Worm (Caenorhabditis elegans) whole organism, L3 larva: ENCODE data around the gene W02D7.4.
A peak's percentile ranks its signal among the peaks of the same experiment; 100 is the strongest.

Source experiments
- R02D3.7 ChIP-seq: fragments of 150-350 bp; optimal IDR thresholded peaks from 2 replicates; lab custom pipeline; 2014; ENCODE audit warnings: missing biosample characterization, missing genetic modification characterization
- ama-1 ChIP-seq: fragments of 150-350 bp; optimal IDR thresholded peaks from 2 replicates; lab custom pipeline; 2018
- ceh-28 ChIP-seq: fragments of 150-350 bp; optimal IDR thresholded peaks from 2 replicates; lab custom pipeline; 2014; ENCODE audit warnings: missing biosample characterization, missing genetic modification reagents, missing genetic modification characterization
- ceh-82 ChIP-seq: fragments of 150-350 bp; optimal IDR thresholded peaks from 2 replicates; lab custom pipeline; 2014; ENCODE audit warnings: missing biosample characterization, missing genetic modification characterization
- egl-27 ChIP-seq: sonication (generic microtip); optimal IDR thresholded peaks from 4 replicates; lab custom pipeline; 2017; ENCODE audit warnings: missing biosample characterization, missing genetic modification reagents, missing genetic modification characterization
- egl-5 ChIP-seq: fragments of 150-350 bp; optimal IDR thresholded peaks from 2 replicates; lab custom pipeline; 2017; ENCODE audit warnings: missing biosample characterization, missing genetic modification reagents, missing genetic modification characterization, inconsistent platforms
- elt-1 ChIP-seq: fragments of 150-350 bp; optimal IDR thresholded peaks from 2 replicates; lab custom pipeline; 2014; ENCODE audit warnings: missing biosample characterization, missing genetic modification characterization
- elt-2 ChIP-seq: sonication (generic microtip); optimal IDR thresholded peaks from 2 replicates; lab custom pipeline; 2016; ENCODE audit warnings: missing genetic modification reagents, mild to moderate bottlenecking, missing genetic modification characterization, missing compliant biosample characterization
- elt-3 ChIP-seq, 3 experiments: fragments of 150-350 bp in 1 of 3; sonication (generic microtip) in 2 of 3; optimal IDR thresholded peaks; 2 replicates in 2 of 3; 4 replicates in 1 of 3; lab custom pipeline; 2014 to 2017; ENCODE audit warnings: missing biosample characterization in 3 of 3, missing genetic modification characterization in 3 of 3
- eor-1 ChIP-seq, 2 experiments: fragments of 150-350 bp; optimal IDR thresholded peaks; 2 replicates each; lab custom pipeline; 2014 to 2018; ENCODE audit warnings: missing biosample characterization in 2 of 2, missing genetic modification characterization in 2 of 2
- fkh-10 ChIP-seq: sonication (generic microtip); optimal IDR thresholded peaks from 2 replicates; lab custom pipeline; 2017; ENCODE audit warnings: missing biosample characterization, missing genetic modification reagents, missing genetic modification characterization
- fos-1 ChIP-seq: fragments of 150-350 bp; optimal IDR thresholded peaks from 2 replicates; lab custom pipeline; 2014; ENCODE audit warnings: missing biosample characterization, missing genetic modification characterization
- jun-1 ChIP-seq: fragments of 150-350 bp; optimal IDR thresholded peaks from 2 replicates; lab custom pipeline; 2014; ENCODE audit warnings: missing biosample characterization, missing genetic modification reagents, missing genetic modification characterization
- lin-15B ChIP-seq: fragments of 150-350 bp; optimal IDR thresholded peaks from 2 replicates; lab custom pipeline; 2014; ENCODE audit warnings: missing biosample characterization, missing genetic modification characterization
- lin-39 ChIP-seq: fragments of 150-350 bp; optimal IDR thresholded peaks from 2 replicates; lab custom pipeline; 2018; ENCODE audit warnings: missing biosample characterization, missing genetic modification reagents, missing genetic modification characterization
- mml-1 ChIP-seq: fragments of 150-350 bp; sonication (generic microtip); optimal IDR thresholded peaks from 3 replicates; lab custom pipeline; 2014; ENCODE audit warnings: missing biosample characterization, missing genetic modification characterization
- nfya-1 ChIP-seq: sonication (generic microtip); optimal IDR thresholded peaks from 2 replicates; lab custom pipeline; 2017; ENCODE audit warnings: missing genetic modification characterization, mild to moderate bottlenecking, missing compliant biosample characterization, antibody characterized with exemption, moderate library complexity; ENCODE audit not compliant: insufficient read depth
- nhr-11 ChIP-seq: fragments of 150-350 bp; optimal IDR thresholded peaks from 2 replicates; lab custom pipeline; 2014; ENCODE audit warnings: missing biosample characterization, missing genetic modification characterization
- nhr-12 ChIP-seq: fragments of 150-350 bp; optimal IDR thresholded peaks from 2 replicates; lab custom pipeline; 2014; ENCODE audit warnings: missing biosample characterization, missing genetic modification characterization
- nhr-23 ChIP-seq: fragments of 150-350 bp; optimal IDR thresholded peaks from 2 replicates; lab custom pipeline; 2014; ENCODE audit warnings: missing biosample characterization, missing genetic modification reagents, missing genetic modification characterization
- nhr-237 ChIP-seq: fragments of 150-350 bp; optimal IDR thresholded peaks from 2 replicates; lab custom pipeline; 2014; ENCODE audit warnings: missing biosample characterization, missing genetic modification characterization
- nhr-25 ChIP-seq: sonication (generic microtip); optimal IDR thresholded peaks from 2 replicates; lab custom pipeline; 2017; ENCODE audit warnings: missing biosample characterization, missing genetic modification characterization
- nhr-67 ChIP-seq: fragments of 150-350 bp; optimal IDR thresholded peaks from 2 replicates; lab custom pipeline; 2014; ENCODE audit warnings: missing biosample characterization, missing genetic modification characterization
- nhr-76 ChIP-seq: fragments of 150-350 bp; sonication (generic microtip); optimal IDR thresholded peaks from 5 replicates; lab custom pipeline; 2014; ENCODE audit warnings: missing biosample characterization, missing genetic modification characterization
- nhr-77 ChIP-seq: fragments of 150-350 bp; optimal IDR thresholded peaks from 2 replicates; lab custom pipeline; 2014; ENCODE audit warnings: missing biosample characterization, missing genetic modification characterization
- pha-4 ChIP-seq: fragments of 150-350 bp; optimal IDR thresholded peaks from 2 replicates; lab custom pipeline; 2014; ENCODE audit warnings: missing biosample characterization, missing genetic modification reagents, missing genetic modification characterization
- pqm-1 ChIP-seq: fragments of 150-350 bp; optimal IDR thresholded peaks from 2 replicates; lab custom pipeline; 2017; ENCODE audit warnings: missing biosample characterization, missing genetic modification characterization, inconsistent platforms
- sea-2 ChIP-seq: fragments of 150-350 bp; sonication (generic microtip); optimal IDR thresholded peaks from 4 replicates; lab custom pipeline; 2014; ENCODE audit warnings: missing biosample characterization, missing genetic modification reagents, missing genetic modification characterization
- skn-1 ChIP-seq: fragments of 150-350 bp; optimal IDR thresholded peaks from 2 replicates; lab custom pipeline; 2014; ENCODE audit warnings: missing biosample characterization, missing genetic modification characterization
- snpc-4 ChIP-seq: fragments of 150-350 bp; optimal IDR thresholded peaks from 2 replicates; lab custom pipeline; 2014; ENCODE audit warnings: missing biosample characterization, missing genetic modification characterization
- tbx-2 ChIP-seq: sonication (generic microtip); optimal IDR thresholded peaks from 2 replicates; lab custom pipeline; 2016; ENCODE audit warnings: mild to moderate bottlenecking, missing genetic modification characterization, missing compliant biosample characterization
- unc-39 ChIP-seq: sonication (generic microtip); optimal IDR thresholded peaks from 4 replicates; lab custom pipeline; 2017; ENCODE audit warnings: missing biosample characterization, missing genetic modification characterization
- ztf-4 ChIP-seq: fragments of 150-350 bp; optimal IDR thresholded peaks from 2 replicates; lab custom pipeline; 2014; ENCODE audit warnings: missing biosample characterization, missing genetic modification characterization

Gene W02D7.4

DNA sequence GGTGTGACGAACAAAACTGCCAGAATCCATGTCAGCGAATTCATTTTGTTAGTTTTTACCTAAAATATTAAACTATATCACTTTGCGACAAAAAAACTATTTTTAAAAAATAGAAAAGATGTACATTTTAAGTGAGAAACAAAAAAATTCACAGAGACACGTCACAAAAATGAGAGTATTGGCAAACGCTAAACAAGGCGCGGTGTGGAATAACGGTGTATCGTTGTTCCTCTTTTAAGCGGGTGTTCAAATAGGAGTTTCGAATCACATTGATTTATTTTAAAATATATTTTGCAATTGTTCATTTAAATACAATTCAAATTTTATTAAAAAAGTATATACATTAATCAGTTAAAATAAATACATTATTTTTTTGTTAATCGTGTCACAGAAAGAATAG is 5.1 kb upstream of the W02D7.4 start, which contains the start of gene sel-9:
sel-9 (minus strand) TSS at position 59 of the 400 bp plus-strand sequence.
- TF ChIP-seq elt-2 (peak; percentile 22), nhr-23 (tag; lab: Kevin White, UChicago) (peak; percentile 46), nhr-67 (tag; lab: Kevin White, UChicago) (no peak), skn-1 (peak; percentile 16), nfya-1 (tag; lab: Kevin White, UChicago) (peak; percentile 54), pha-4 (tag; lab: Kevin White, UChicago) (peak; percentile 60), nhr-76 (tag; lab: Kevin White, UChicago) (no peak), ceh-28 (tag; lab: Kevin White, UChicago) (peak; percentile 9), jun-1 (tag; lab: Kevin White, UChicago) (no peak), fkh-10 (no peak), lin-15B (tag; lab: Kevin White, UChicago) (peak; percentile 74)
- TF ChIP-seq, all 47 proteins: peak for 7

DNA sequence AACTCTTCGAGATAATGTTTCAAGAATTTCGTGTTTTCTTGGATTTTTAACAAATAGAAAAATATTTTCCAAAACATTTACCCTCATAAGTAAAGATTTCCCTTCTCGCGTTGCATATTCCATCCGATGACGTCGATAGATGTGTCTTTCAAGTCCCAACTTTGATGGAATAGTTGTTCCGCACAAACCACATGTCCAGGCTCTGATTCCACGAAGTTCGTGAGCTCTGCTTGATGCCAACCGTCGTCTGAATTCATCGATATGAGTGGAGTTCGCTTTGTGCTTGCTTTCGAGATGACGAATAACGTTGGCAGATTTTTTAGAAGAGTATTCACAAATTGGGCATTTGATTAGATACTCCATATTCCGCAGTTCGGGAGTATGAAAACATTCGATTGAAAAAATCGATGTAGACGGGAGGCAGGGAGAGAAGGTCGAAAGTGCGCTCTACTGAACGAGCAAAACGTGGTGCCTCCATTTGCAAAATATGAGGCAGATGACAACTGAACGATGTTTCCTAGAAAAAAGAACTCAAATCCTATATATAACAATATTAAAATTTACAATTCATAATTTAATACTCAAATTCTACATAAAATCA is 3.6 kb upstream of the W02D7.4 start, which contains the start of gene W02D7.6:
W02D7.6 (minus strand) TSS at position 573 of the 601 bp plus-strand sequence.
- TF ChIP-seq nhr-23 (tag; lab: Kevin White, UChicago), result peak; percentile 5
- no peak for TF ChIP-seq nhr-77 (tag; lab: Kevin White, UChicago)
- TF ChIP-seq nhr-237 (tag; lab: Kevin White, UChicago), result no peak
- peak; percentile 19 for TF ChIP-seq nfya-1 (tag; lab: Kevin White, UChicago)
- peak; percentile 22 for TF ChIP-seq ceh-28 (tag; lab: Kevin White, UChicago)
- TF ChIP-seq sea-2 (GFP tag; lab: Kevin White, UChicago), result no peak
- TF ChIP-seq ama-1 (lab: Kevin White, UChicago), result peak; percentile 70
- no peak for TF ChIP-seq jun-1 (tag; lab: Kevin White, UChicago)
- no peak for TF ChIP-seq eor-1 (tag; optimal IDR thresholded peaks at IDR 0.05; lab: Kevin White, UChicago)
- TF ChIP-seq tbx-2 (tag; lab: Kevin White, UChicago), result no peak
- peak; percentile 26 for TF ChIP-seq lin-15B (tag; lab: Kevin White, UChicago)
- TF ChIP-seq nhr-67 (tag; lab: Kevin White, UChicago), result no peak
- peak; percentile 13 for TF ChIP-seq elt-2
- TF ChIP-seq pqm-1 (tag; lab: Kevin White, UChicago), result peak; percentile 8
- no peak for TF ChIP-seq egl-5 (tag; lab: Kevin White, UChicago)
- no peak for TF ChIP-seq elt-3 (tag; optimal IDR thresholded peaks at IDR 0.05; lab: Kevin White, UChicago)
- no peak for TF ChIP-seq elt-1
- TF ChIP-seq lin-39 (tag; lab: Kevin White, UChicago), result no peak
- peak; percentile 38 for TF ChIP-seq snpc-4
- no peak for TF ChIP-seq unc-39 (tag; lab: Kevin White, UChicago)
- TF ChIP-seq R02D3.7 (tag; lab: Kevin White, UChicago), result no peak
- no peak for TF ChIP-seq egl-27
- peak; percentile 23 for TF ChIP-seq pha-4 (tag; lab: Kevin White, UChicago)
- TF ChIP-seq nhr-11, result no peak

DNA sequence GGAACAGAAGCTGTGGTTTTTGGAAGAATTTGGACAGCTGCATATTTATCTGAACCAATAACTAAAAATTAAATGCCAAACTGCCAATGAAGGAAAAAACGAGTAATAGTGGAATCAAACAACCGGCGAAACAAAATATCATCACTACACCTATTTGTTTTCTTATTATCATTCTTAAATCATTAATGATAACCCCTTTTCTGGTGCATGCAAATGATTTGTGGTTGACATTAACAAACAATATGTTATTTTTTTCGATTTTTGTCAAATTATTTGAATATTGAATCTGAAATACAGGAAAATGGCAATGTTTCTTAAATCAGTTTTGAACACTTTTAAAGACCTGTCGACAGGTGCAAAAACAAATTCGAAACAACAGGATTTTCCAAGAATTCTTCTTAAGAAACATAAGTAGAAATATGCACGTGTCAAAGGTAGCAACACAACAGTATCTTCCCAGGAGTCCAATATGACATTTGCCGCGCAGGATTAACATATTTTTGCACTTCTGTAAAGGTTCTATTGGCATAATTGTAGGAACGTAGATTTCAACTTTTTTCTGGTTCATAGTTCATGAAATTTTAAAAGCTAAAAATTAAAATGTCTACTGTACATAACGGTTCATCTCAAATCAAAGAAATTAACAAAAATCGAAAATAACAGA is 1.9 kb upstream of the W02D7.4 start, which contains the start of gene W02D7.5:
W02D7.5 (minus strand) TSS at position 51 of the 664 bp plus-strand sequence.
- TF ChIP-seq pqm-1 (tag; lab: Kevin White, UChicago) (no peak), ceh-28 (tag; lab: Kevin White, UChicago) (no peak), nhr-76 (tag; lab: Kevin White, UChicago) (no peak), elt-3 (tag; optimal IDR thresholded peaks at IDR 0.05; lab: Kevin White, UChicago) (no peak), ceh-82 (tag; lab: Kevin White, UChicago) (no peak), nhr-77 (tag; lab: Kevin White, UChicago) (no peak), nhr-12 (no peak), nfya-1 (tag; lab: Kevin White, UChicago) (no peak), jun-1 (tag; lab: Kevin White, UChicago) (no peak), ztf-4 (tag; lab: Kevin White, UChicago) (no peak), unc-39 (tag; lab: Kevin White, UChicago) (no peak), elt-1 (no peak), lin-39 (tag; lab: Kevin White, UChicago) (no peak), nhr-23 (tag; lab: Kevin White, UChicago) (no peak), nhr-237 (tag; lab: Kevin White, UChicago) (no peak), nhr-25 (tag; lab: Kevin White, UChicago) (no peak)
- TF ChIP-seq, all 47 proteins: peak for 0

DNA sequence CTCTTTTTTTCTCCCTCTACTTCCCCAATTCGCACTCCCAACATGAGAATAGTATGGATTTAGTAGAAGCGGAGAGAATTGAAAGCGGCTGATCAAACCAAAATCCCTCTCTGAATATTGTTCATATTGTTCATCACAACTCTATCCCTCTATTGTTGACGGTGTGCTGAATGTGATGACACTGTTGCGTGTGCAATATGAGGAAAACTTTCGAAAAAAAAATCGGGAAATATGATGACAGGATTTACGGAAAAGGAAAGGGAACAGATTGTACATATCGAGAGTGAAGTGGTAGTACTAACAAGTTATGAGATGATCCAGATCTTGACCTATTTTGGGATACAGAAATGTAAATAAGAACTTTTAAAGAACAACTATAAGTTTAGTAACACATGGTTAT is 1.5 kb downstream of the W02D7.4 start, which contains the start of gene smex-1:
smex-1 (minus strand) TSS at position 101 of the 400 bp plus-strand sequence.
- TF ChIP-seq nhr-237 (tag; lab: Kevin White, UChicago), result no peak
- TF ChIP-seq R02D3.7 (tag; lab: Kevin White, UChicago), result no peak
- TF ChIP-seq ceh-28 (tag; lab: Kevin White, UChicago), result no peak
- TF ChIP-seq fos-1 (tag; lab: Kevin White, UChicago), result no peak
- no peak for TF ChIP-seq mml-1 (tag; lab: Kevin White, UChicago)
- no peak for TF ChIP-seq elt-3 (tag; optimal IDR thresholded peaks at IDR 0.05; lab: Kevin White, UChicago)
- no peak for TF ChIP-seq nhr-23 (tag; lab: Kevin White, UChicago)
- no peak for TF ChIP-seq elt-1
